Fruit fly (Drosophila melanogaster) whole organism, prepupa: Measurements from ENCODE around the gene Yip1d1.
A peak's percentile ranks its signal among the peaks of the same experiment; 100 is the strongest.

Experiments
- Blimp-1 ChIP-seq: fragments of 200-800 bp; sonication (Bioruptor generic); optimal IDR thresholded peaks from 3 replicates; lab custom pipeline; 2017; ENCODE audit warnings: missing biosample characterization, missing genetic modification characterization, mild to moderate bottlenecking, moderate library complexity, missing genetic modification reagents
- CG11294 ChIP-seq: fragments of 200-800 bp; sonication (Bioruptor generic); IDR thresholded peaks from 2 replicates; pipeline ENCODE4 v1.3.6; 2022; ENCODE audit warnings: missing biosample characterization, missing genetic modification characterization
- CG11902 ChIP-seq: fragments of 200-800 bp; sonication (Bioruptor generic); optimal IDR thresholded peaks from 3 replicates; lab custom pipeline; 2016; ENCODE audit warnings: missing biosample characterization, missing genetic modification characterization
- CG15336 ChIP-seq: fragments of 200-800 bp; sonication (Bioruptor generic); IDR thresholded peaks from 2 replicates; pipeline ENCODE4 v1.3.6; 2022; ENCODE audit warnings: missing biosample characterization, missing genetic modification characterization
- CG3032 ChIP-seq: fragments of 200-800 bp; optimal IDR thresholded peaks from 2 replicates; lab custom pipeline; 2019; ENCODE audit warnings: missing biosample characterization, mild to moderate bottlenecking, missing genetic modification characterization, moderate library complexity
- CG32006 ChIP-seq: fragments of 200-800 bp; sonication (Bioruptor generic); optimal IDR thresholded peaks from 3 replicates; lab custom pipeline; 2017; ENCODE audit warnings: missing biosample characterization, mild to moderate bottlenecking, missing genetic modification characterization
- CG34406 ChIP-seq: fragments of 200-800 bp; sonication (Bioruptor generic); optimal IDR thresholded peaks from 3 replicates; lab custom pipeline; 2016; ENCODE audit warnings: missing biosample characterization, missing genetic modification characterization
- CG4318 ChIP-seq: fragments of 200-800 bp; sonication (Bioruptor generic); optimal IDR thresholded peaks from 3 replicates; lab custom pipeline; 2017; ENCODE audit warnings: missing biosample characterization, mild to moderate bottlenecking, missing genetic modification characterization
- CG6163 ChIP-seq: fragments of 200-800 bp; sonication (Bioruptor generic); IDR thresholded peaks from 3 replicates; pipeline ENCODE4 v1.3.6; 2022; ENCODE audit warnings: missing biosample characterization, missing genetic modification characterization
- CG6792 ChIP-seq: fragments of 200-800 bp; sonication (Bioruptor generic); optimal IDR thresholded peaks from 3 replicates; lab custom pipeline; 2016; ENCODE audit warnings: missing biosample characterization, missing genetic modification characterization
- CG8119 ChIP-seq: fragments of 200-800 bp; sonication (Bioruptor generic); IDR thresholded peaks from 3 replicates; pipeline ENCODE4 v1.3.6; 2022; ENCODE audit warnings: missing biosample characterization, missing genetic modification characterization
- CG8319 ChIP-seq: fragments of 200-800 bp; sonication (Bioruptor generic); optimal IDR thresholded peaks from 3 replicates; lab custom pipeline; 2016; ENCODE audit warnings: missing biosample characterization, missing genetic modification characterization
- CG9139 ChIP-seq: fragments of 200-800 bp; sonication (Bioruptor generic); optimal IDR thresholded peaks from 3 replicates; lab custom pipeline; 2017; ENCODE audit warnings: missing biosample characterization, mild to moderate bottlenecking, missing genetic modification characterization
- Eip75B ChIP-seq: fragments of 200-800 bp; sonication (Bioruptor generic); optimal IDR thresholded peaks from 3 replicates; lab custom pipeline; 2016; ENCODE audit warnings: missing biosample characterization, missing genetic modification characterization
- Eip78C ChIP-seq: fragments of 200-800 bp; sonication (Bioruptor generic); peaks from one replicate; lab custom pipeline; 2016; ENCODE audit warnings: missing biosample characterization, missing genetic modification characterization
- Eip93F ChIP-seq: fragments of 200-800 bp; sonication (Bioruptor generic); optimal IDR thresholded peaks from 2 replicates; lab custom pipeline; 2016; ENCODE audit warnings: missing biosample characterization, mild to moderate bottlenecking, missing genetic modification characterization
- Ets21C ChIP-seq: fragments of 200-800 bp; sonication (Bioruptor generic); optimal IDR thresholded peaks from 3 replicates; lab custom pipeline; 2016; ENCODE audit warnings: missing biosample characterization, missing genetic modification characterization
- Ets96B ChIP-seq: fragments of 200-800 bp; optimal IDR thresholded peaks from 2 replicates; lab custom pipeline; 2019; ENCODE audit warnings: missing biosample characterization, mild to moderate bottlenecking, missing genetic modification characterization, moderate library complexity
- Gug ChIP-seq: fragments of 200-800 bp; sonication (Bioruptor generic); IDR thresholded peaks from 2 replicates; pipeline ENCODE4 v1.3.6; 2022; ENCODE audit warnings: missing biosample characterization, missing genetic modification characterization
- Hr38 ChIP-seq: sonication (Bioruptor generic); optimal IDR thresholded peaks from 2 replicates; lab custom pipeline; 2016; ENCODE audit warnings: missing biosample characterization, missing genetic modification characterization
- achi ChIP-seq: fragments of 200-800 bp; sonication (Bioruptor generic); optimal IDR thresholded peaks from 3 replicates; lab custom pipeline; 2016; ENCODE audit warnings: missing biosample characterization, missing genetic modification characterization
- dsx ChIP-seq: fragments of 200-800 bp; optimal IDR thresholded peaks from 3 replicates; lab custom pipeline; 2019; ENCODE audit warnings: missing biosample characterization, mild to moderate bottlenecking, missing genetic modification characterization, moderate library complexity; ENCODE audit not compliant: poor library complexity, severe bottlenecking
- eg ChIP-seq: fragments of 200-800 bp; sonication (Bioruptor generic); IDR thresholded peaks from 3 replicates; pipeline ENCODE4 v1.3.6; 2022; ENCODE audit warnings: missing biosample characterization, missing genetic modification characterization
- esn ChIP-seq: fragments of 200-800 bp; sonication (Bioruptor generic); optimal IDR thresholded peaks from 2 replicates; lab custom pipeline; 2016; ENCODE audit warnings: missing biosample characterization, mild to moderate bottlenecking, missing genetic modification characterization, moderate library complexity
- fd59A ChIP-seq: fragments of 200-800 bp; sonication (Bioruptor generic); optimal IDR thresholded peaks from 2 replicates; lab custom pipeline; 2017; ENCODE audit warnings: missing biosample characterization, mild to moderate bottlenecking, missing genetic modification characterization, missing genetic modification reagents
- net ChIP-seq: fragments of 200-800 bp; sonication (Bioruptor generic); optimal IDR thresholded peaks from 3 replicates; lab custom pipeline; 2016; ENCODE audit warnings: missing biosample characterization, missing genetic modification characterization
- pdm3 ChIP-seq: fragments of 200-800 bp; sonication (Bioruptor generic); optimal IDR thresholded peaks from 3 replicates; lab custom pipeline; 2016; ENCODE audit warnings: missing biosample characterization, missing genetic modification characterization
- ss ChIP-seq, 2 experiments: fragments of 200-800 bp; sonication (Bioruptor generic); optimal IDR thresholded peaks; 2 replicates in 1 of 2; 3 replicates in 1 of 2; lab custom pipeline; 2017 to 2018; ENCODE audit warnings: mild to moderate bottlenecking in 2 of 2, missing biosample characterization in 2 of 2, missing genetic modification characterization in 2 of 2, moderate library complexity in 1 of 2
- svp ChIP-seq: fragments of 200-800 bp; sonication (Bioruptor generic); peaks from one replicate; lab custom pipeline; 2016; ENCODE audit warnings: missing biosample characterization, missing genetic modification characterization

The Yip1d1 gene

dm6 chr2L:13000393-13001001, at the start of gene Yip1d1:
Gene Yip1d1 (minus strand): TSS chr2L:13000635.
- TF ChIP-seq pdm3 (GFP tag; lab: Kevin White, UChicago) (no peak), Eip78C (GFP tag; lab: Kevin White, UChicago) (peak; percentile 53), esn (GFP tag; lab: Kevin White, UChicago) (peak; percentile 16)

- peak; percentile 55 for TF ChIP-seq Eip78C (GFP tag; lab: Kevin White, UChicago)
- TF ChIP-seq ss (GFP tag; optimal IDR thresholded peaks at IDR 0.05; lab: Kevin White, UChicago) = peak in 1 of 2 experiments; percentile 15
- TF ChIP-seq Hr38 (GFP tag; lab: Kevin White, UChicago) = no peak
- TF ChIP-seq svp (GFP tag; lab: Kevin White, UChicago) = peak; percentile 56
- peak; percentile 22 for TF ChIP-seq Ets96B
- no peak for TF ChIP-seq CG3032 (tag; lab: Kevin White, UChicago)
These were observed 48.7 kb upstream of the Yip1d1 start for dm6 chr2L:13049136-13049535.

- TF ChIP-seq svp (GFP tag; lab: Kevin White, UChicago) = peak; percentile 98
- TF ChIP-seq fd59A (GFP tag; lab: Kevin White, UChicago) = no peak
These were observed 45.5 kb upstream of the Yip1d1 start for dm6 chr2L:13045924-13046323.

dm6 chr2L:13044135-13044534, 43.7 kb upstream of the Yip1d1 start:
- TF ChIP-seq dsx (GFP tag; lab: Kevin White, UChicago) = peak; percentile 69
- TF ChIP-seq Eip78C (GFP tag; lab: Kevin White, UChicago) = peak; percentile 63
- TF ChIP-seq CG11294 = 0 out of 2 replicates have a peak, but pooled peaks have one; percentile 15
- peak; percentile 2 for TF ChIP-seq CG32006 (GFP tag; lab: Kevin White, UChicago)
- TF ChIP-seq eg = 0 out of 3 replicates have a peak, but pooled peaks have one; percentile 20
- TF ChIP-seq CG6163 (GFP tag; lab: Robert Waterston, UW) = peak; percentile 55; the same call in 2 of the 3 replicates
- TF ChIP-seq Ets21C (GFP tag; lab: Kevin White, UChicago) = no peak
- peak; percentile 84 for TF ChIP-seq Eip75B
- no peak for TF ChIP-seq pdm3 (GFP tag; lab: Kevin White, UChicago)
- TF ChIP-seq CG8319 (GFP tag; lab: Kevin White, UChicago) = no peak
- no peak for TF ChIP-seq Ets96B
- TF ChIP-seq CG4318 (GFP tag; lab: Kevin White, UChicago) = no peak
- no peak for TF ChIP-seq svp (GFP tag; lab: Kevin White, UChicago)
- TF ChIP-seq CG34406 (GFP tag; lab: Kevin White, UChicago) = no peak
- TF ChIP-seq ss (GFP tag; optimal IDR thresholded peaks at IDR 0.05; lab: Kevin White, UChicago) = peak in 1 of 2 experiments; percentile 36
- TF ChIP-seq Eip93F (GFP tag; lab: Kevin White, UChicago) = no peak
- TF ChIP-seq Blimp-1 = peak; percentile 34
- TF ChIP-seq, all 60 proteins: peak for 9

- TF ChIP-seq CG6792 (GFP tag; lab: Kevin White, UChicago) (no peak), Eip78C (GFP tag; lab: Kevin White, UChicago) (peak; percentile 61)
These were observed 42.0 kb upstream of the Yip1d1 start for dm6 chr2L:13042405-13042804.

dm6 chr2L:13035687-13036185, 35.3 kb upstream of the Yip1d1 start:
- no peak for TF ChIP-seq achi (GFP tag; lab: Kevin White, UChicago)
- 0 out of 3 replicates have a peak, but pooled peaks have one; percentile 16 for TF ChIP-seq CG8119
- peak in 1 of 2 experiments; percentile 54 for TF ChIP-seq ss (GFP tag; optimal IDR thresholded peaks at IDR 0.05; lab: Kevin White, UChicago)
- TF ChIP-seq CG9139 = peak; percentile 29
- peak; percentile 20 for TF ChIP-seq Ets96B
- no peak for TF ChIP-seq fd59A (GFP tag; lab: Kevin White, UChicago)
- peak; percentile 44; the same call in 2 of the 3 replicates for TF ChIP-seq eg
- TF ChIP-seq, all 60 proteins: peak for 5

dm6 chr2L:13028923-13029322, 28.5 kb upstream of the Yip1d1 start:
- no peak for TF ChIP-seq Eip75B
- TF ChIP-seq CG3032 (tag; lab: Kevin White, UChicago) = no peak
- TF ChIP-seq dsx (GFP tag; lab: Kevin White, UChicago) = no peak
- TF ChIP-seq net (GFP tag; lab: Kevin White, UChicago) = no peak
- no peak for TF ChIP-seq CG15336 (GFP tag; lab: Robert Waterston, UW)
- no peak for TF ChIP-seq Eip93F (GFP tag; lab: Kevin White, UChicago)
- TF ChIP-seq CG8319 (GFP tag; lab: Kevin White, UChicago) = no peak
- no peak for TF ChIP-seq esn (GFP tag; lab: Kevin White, UChicago)
- TF ChIP-seq Blimp-1 = no peak
- no peak for TF ChIP-seq CG11902
- no peak for TF ChIP-seq Gug (GFP tag; lab: Robert Waterston, UW)
